Fruit fly (Drosophila melanogaster): ENCODE results near the gene CG2145.

The CG2145 gene

DNA sequence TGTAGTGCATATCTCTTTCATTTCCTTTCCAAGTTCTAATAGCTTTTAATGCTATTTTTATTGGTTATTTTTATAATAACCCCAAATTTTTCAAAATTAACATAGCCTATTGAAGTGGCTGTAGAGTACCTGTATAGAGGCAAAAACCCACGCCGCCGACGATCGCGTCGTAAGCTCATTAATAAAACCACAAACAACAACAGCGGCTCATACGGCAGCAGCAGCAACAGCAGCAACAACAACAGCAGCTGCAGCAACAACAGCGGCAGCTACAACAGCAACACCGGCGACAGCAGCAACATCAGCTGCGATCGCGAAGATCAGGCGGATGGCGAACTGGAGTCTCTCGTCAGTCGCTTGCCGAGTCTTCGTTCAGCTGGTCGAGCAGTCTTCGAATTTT lies at the start of gene CG2145:
CG2145 (plus strand) TSS at position 290 of the 400 bp plus-strand sequence.
- TF ChIP-seq rn (GFP tag; IDR thresholded peaks at IDR 0.05) (no peak), gl (tag; optimal IDR thresholded peaks at IDR 0.05) (no peak), CG12605 (GFP tag; IDR thresholded peaks at IDR 0.05) (peak; percentile 67), CG9948 (tag; optimal IDR thresholded peaks at IDR 0.05) (no peak), CG17806 (tag; optimal IDR thresholded peaks at IDR 0.05) (peak; percentile 2), CG14655 (GFP tag; optimal IDR thresholded peaks at IDR 0.05) (no peak), Ets98B (GFP tag; IDR thresholded peaks at IDR 0.05) (peak; percentile 92), Pif1A (GFP tag; optimal IDR thresholded peaks at IDR 0.05) (peak; percentile 13), CG4496 (GFP tag; IDR thresholded peaks at IDR 0.05) (peak; percentile 86), CG32121 (GFP tag; IDR thresholded peaks at IDR 0.05) (peak; percentile 86), Snoo (tag; optimal IDR thresholded peaks at IDR 0.05) (peak; percentile 31), CG34367 (tag; optimal IDR thresholded peaks at IDR 0.05) (no peak), CG8159 (tag; optimal IDR thresholded peaks at IDR 0.05) (peak; percentile 29), CG8301 (tag; optimal IDR thresholded peaks at IDR 0.05) (no peak), fd96Ca (GFP tag; IDR thresholded peaks at IDR 0.05) (peak; percentile 92), D1 (tag; optimal IDR thresholded peaks at IDR 0.05) (no peak), EcR (GFP tag; optimal IDR thresholded peaks at IDR 0.05) (peak; percentile 24), CG15710 (tag; optimal IDR thresholded peaks at IDR 0.05) (peak; percentile 18), CG13204 (GFP tag; optimal IDR thresholded peaks at IDR 0.05) (peak; percentile 91), Pif1B (GFP tag; optimal IDR thresholded peaks at IDR 0.05) (peak; percentile 57), CG10348 (GFP tag; IDR thresholded peaks at IDR 0.05) (no peak)

DNA sequence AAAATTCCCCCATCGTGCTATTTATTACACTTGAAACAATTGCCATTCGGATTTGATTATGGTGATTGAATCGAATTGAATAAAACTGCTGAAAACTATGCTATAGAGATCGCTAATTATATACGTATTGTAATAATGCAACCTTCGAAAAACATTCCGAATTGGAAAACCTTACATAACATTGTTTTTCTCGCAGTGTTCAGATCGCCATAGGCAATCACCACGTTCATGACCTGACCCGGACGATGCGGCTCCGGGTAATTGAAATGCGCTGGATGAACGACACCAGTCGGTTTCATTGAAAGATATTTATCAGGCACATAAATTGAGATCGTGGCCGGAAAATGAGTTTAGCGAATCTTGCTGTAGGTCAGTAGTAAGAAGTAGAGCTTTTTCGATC lies 44.4 kb upstream of the CG2145 start:
- 0 out of 3 replicates have a peak, but pooled peaks have one; percentile 11 for TF ChIP-seq CG4496 (GFP tag; IDR thresholded peaks at IDR 0.05)
- no peak for TF ChIP-seq D1 (tag; optimal IDR thresholded peaks at IDR 0.05)
- TF ChIP-seq CG8159 (tag; optimal IDR thresholded peaks at IDR 0.05), result peak; percentile 6

DNA sequence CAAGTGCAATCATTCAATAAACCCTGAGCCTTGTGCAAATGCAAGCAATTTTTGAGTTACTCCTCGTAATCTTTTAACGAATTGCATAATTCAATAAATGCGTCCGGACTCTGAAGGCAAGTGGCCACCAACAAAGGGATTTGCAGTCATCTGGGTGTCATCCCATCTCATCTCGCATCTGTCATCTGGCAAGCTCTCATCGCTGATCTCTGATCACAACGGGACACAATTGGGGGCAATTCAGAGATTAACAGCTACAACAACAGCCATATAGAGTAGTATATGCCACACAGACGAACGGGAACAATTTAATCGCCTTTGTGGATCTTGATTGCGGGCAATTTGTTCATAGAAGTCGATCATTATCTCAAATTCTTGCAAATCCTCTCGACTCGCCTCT lies 43.5 kb upstream of the CG2145 start:
- TF ChIP-seq CG15710 (tag; optimal IDR thresholded peaks at IDR 0.05) (no peak), CG32121 (GFP tag; IDR thresholded peaks at IDR 0.05) (no peak), CG14655 (GFP tag; optimal IDR thresholded peaks at IDR 0.05) (no peak), CG34367 (tag; optimal IDR thresholded peaks at IDR 0.05) (no peak), EcR (GFP tag; optimal IDR thresholded peaks at IDR 0.05) (no peak), Pif1B (GFP tag; optimal IDR thresholded peaks at IDR 0.05) (no peak), CG17806 (tag; optimal IDR thresholded peaks at IDR 0.05) (no peak), Ets98B (GFP tag; IDR thresholded peaks at IDR 0.05) (no peak), CG8159 (tag; optimal IDR thresholded peaks at IDR 0.05) (no peak), CG13204 (GFP tag; optimal IDR thresholded peaks at IDR 0.05) (no peak), CG12605 (GFP tag; IDR thresholded peaks at IDR 0.05) (no peak), CG8301 (tag; optimal IDR thresholded peaks at IDR 0.05) (no peak), CG10348 (GFP tag; IDR thresholded peaks at IDR 0.05) (no peak), CG9948 (tag; optimal IDR thresholded peaks at IDR 0.05) (no peak), rn (GFP tag; IDR thresholded peaks at IDR 0.05) (no peak), D1 (tag; optimal IDR thresholded peaks at IDR 0.05) (no peak), Snoo (tag; optimal IDR thresholded peaks at IDR 0.05) (no peak)

DNA sequence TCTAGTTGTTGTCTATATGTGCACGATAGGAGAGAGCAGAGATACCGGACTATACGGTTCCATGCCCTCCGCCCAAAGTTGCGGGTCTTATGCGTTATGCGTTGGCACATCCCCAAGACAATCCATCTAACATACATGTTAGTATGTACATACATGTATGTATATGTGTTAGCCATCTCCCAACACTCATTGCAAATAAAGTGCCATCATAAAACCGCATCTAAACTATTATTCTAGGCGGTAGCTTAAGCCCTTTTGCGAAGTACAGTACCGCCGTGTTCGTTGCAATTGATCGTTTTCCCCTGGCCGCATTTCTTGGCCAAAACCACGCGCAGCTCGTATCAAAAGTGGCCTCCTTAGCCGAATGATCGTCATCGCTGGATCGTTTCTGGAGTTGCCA lies 40.8 kb upstream of the CG2145 start:
- TF ChIP-seq CG12605 (GFP tag; IDR thresholded peaks at IDR 0.05), result no peak
- no peak for TF ChIP-seq rn (GFP tag; IDR thresholded peaks at IDR 0.05)
- TF ChIP-seq gl (tag; optimal IDR thresholded peaks at IDR 0.05), result no peak
- no peak for TF ChIP-seq fd96Ca (GFP tag; IDR thresholded peaks at IDR 0.05)
- no peak for TF ChIP-seq CG8301 (tag; optimal IDR thresholded peaks at IDR 0.05)
- TF ChIP-seq CG14655 (GFP tag; optimal IDR thresholded peaks at IDR 0.05), result no peak
- no peak for TF ChIP-seq EcR (GFP tag; optimal IDR thresholded peaks at IDR 0.05)
- no peak for TF ChIP-seq Ets98B (GFP tag; IDR thresholded peaks at IDR 0.05)
- no peak for TF ChIP-seq CG8159 (tag; optimal IDR thresholded peaks at IDR 0.05)
- no peak for TF ChIP-seq CG10348 (GFP tag; IDR thresholded peaks at IDR 0.05)
- no peak for TF ChIP-seq CG32121 (GFP tag; IDR thresholded peaks at IDR 0.05)
- TF ChIP-seq CG15710 (tag; optimal IDR thresholded peaks at IDR 0.05), result no peak
- no peak for TF ChIP-seq Pif1A (GFP tag; optimal IDR thresholded peaks at IDR 0.05)
- TF ChIP-seq CG34367 (tag; optimal IDR thresholded peaks at IDR 0.05), result no peak
- TF ChIP-seq CG9948 (tag; optimal IDR thresholded peaks at IDR 0.05), result no peak
- no peak for TF ChIP-seq D1 (tag; optimal IDR thresholded peaks at IDR 0.05)
- no peak for TF ChIP-seq CG4496 (GFP tag; IDR thresholded peaks at IDR 0.05)
- TF ChIP-seq Pif1B (GFP tag; optimal IDR thresholded peaks at IDR 0.05), result no peak

DNA sequence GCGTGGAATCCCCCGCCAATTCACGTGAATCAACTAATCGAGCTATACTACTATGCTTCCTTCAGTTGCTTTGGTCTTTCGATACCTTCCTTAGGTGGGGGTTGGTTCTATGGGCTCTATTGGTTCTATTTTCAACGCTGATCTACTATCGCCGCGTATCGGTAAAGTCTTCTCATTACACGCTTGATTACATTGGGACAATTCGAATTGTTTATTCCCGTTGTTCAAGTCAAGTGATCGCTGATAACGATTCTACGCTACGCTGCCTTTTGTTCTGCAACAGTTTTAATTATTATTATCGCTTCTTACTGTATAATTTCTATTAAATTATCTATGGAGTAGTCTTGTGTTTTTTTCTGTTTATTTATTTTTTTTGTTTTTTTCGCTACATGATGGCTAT lies 39.6 kb upstream of the CG2145 start:
- TF ChIP-seq CG12605 (GFP tag; IDR thresholded peaks at IDR 0.05), result no peak
- no peak for TF ChIP-seq Ets98B (GFP tag; IDR thresholded peaks at IDR 0.05)
- no peak for TF ChIP-seq EcR (GFP tag; optimal IDR thresholded peaks at IDR 0.05)
- no peak for TF ChIP-seq CG8301 (tag; optimal IDR thresholded peaks at IDR 0.05)
- no peak for TF ChIP-seq CG34367 (tag; optimal IDR thresholded peaks at IDR 0.05)
- TF ChIP-seq CG14655 (GFP tag; optimal IDR thresholded peaks at IDR 0.05), result no peak
- TF ChIP-seq CG17806 (tag; optimal IDR thresholded peaks at IDR 0.05), result no peak
- no peak for TF ChIP-seq CG8159 (tag; optimal IDR thresholded peaks at IDR 0.05)
- no peak for TF ChIP-seq CG10348 (GFP tag; IDR thresholded peaks at IDR 0.05)
- TF ChIP-seq CG9948 (tag; optimal IDR thresholded peaks at IDR 0.05), result no peak
- TF ChIP-seq CG13204 (GFP tag; optimal IDR thresholded peaks at IDR 0.05), result no peak
- TF ChIP-seq Snoo (tag; optimal IDR thresholded peaks at IDR 0.05), result no peak

DNA sequence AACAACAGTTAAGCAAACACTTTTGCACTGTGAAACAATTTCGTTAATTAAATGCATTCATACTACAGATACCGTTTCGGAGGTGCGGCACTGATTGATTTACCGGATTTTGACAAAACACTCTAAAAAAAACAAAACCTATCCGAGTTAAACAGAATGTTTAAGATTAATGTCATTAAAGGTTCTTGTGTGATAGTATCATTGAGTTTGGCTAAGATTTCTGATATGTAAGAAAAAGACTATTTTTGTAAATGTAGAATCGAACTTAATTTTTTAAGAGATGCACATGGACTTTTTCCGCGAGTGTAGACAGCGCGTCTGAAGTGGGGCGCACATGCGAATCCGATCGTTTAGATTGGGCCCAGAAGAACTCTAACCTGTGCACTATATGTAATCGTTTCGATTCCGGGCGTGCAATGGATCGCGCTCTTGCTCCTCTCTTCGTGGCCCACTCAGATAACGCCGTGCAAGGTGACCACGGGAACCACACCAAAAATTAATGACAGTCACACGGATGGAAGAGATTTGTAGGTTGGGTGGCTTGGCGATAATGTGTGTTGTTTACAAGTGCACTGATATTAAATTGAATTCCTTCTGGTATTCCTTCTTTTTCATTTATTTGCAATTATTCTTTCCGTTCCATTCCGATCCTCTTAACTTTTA lies 37.1 kb upstream of the CG2145 start:
- TF ChIP-seq gl (tag; optimal IDR thresholded peaks at IDR 0.05), result no peak
- no peak for TF ChIP-seq CG14655 (GFP tag; optimal IDR thresholded peaks at IDR 0.05)
- no peak for TF ChIP-seq CG32121 (GFP tag; IDR thresholded peaks at IDR 0.05)
- no peak for TF ChIP-seq CG13204 (GFP tag; optimal IDR thresholded peaks at IDR 0.05)
- no peak for TF ChIP-seq CG4496 (GFP tag; IDR thresholded peaks at IDR 0.05)
- TF ChIP-seq CG9948 (tag; optimal IDR thresholded peaks at IDR 0.05), result no peak
- no peak for TF ChIP-seq Snoo (tag; optimal IDR thresholded peaks at IDR 0.05)
- TF ChIP-seq Pif1B (GFP tag; optimal IDR thresholded peaks at IDR 0.05), result no peak
- TF ChIP-seq Pif1A (GFP tag; optimal IDR thresholded peaks at IDR 0.05), result no peak
- no peak for TF ChIP-seq D1 (tag; optimal IDR thresholded peaks at IDR 0.05)
- no peak for TF ChIP-seq fd96Ca (GFP tag; IDR thresholded peaks at IDR 0.05)
- no peak for TF ChIP-seq CG17806 (tag; optimal IDR thresholded peaks at IDR 0.05)
- no peak for TF ChIP-seq CG8159 (tag; optimal IDR thresholded peaks at IDR 0.05)
- TF ChIP-seq rn (GFP tag; IDR thresholded peaks at IDR 0.05), result no peak
- TF ChIP-seq Ets98B (GFP tag; IDR thresholded peaks at IDR 0.05), result no peak
- no peak for TF ChIP-seq CG15710 (tag; optimal IDR thresholded peaks at IDR 0.05)
- TF ChIP-seq EcR (GFP tag; optimal IDR thresholded peaks at IDR 0.05), result no peak
- TF ChIP-seq CG34367 (tag; optimal IDR thresholded peaks at IDR 0.05), result no peak
- no peak for TF ChIP-seq CG10348 (GFP tag; IDR thresholded peaks at IDR 0.05)
